Worm (Caenorhabditis elegans) whole organism, mixed stage, embryonic: Measurements from ENCODE around the gene wht-7.
A peak's percentile ranks its signal among the peaks of the same experiment; 100 is the strongest.

ENCODE experiments used
- M03D4.4 ChIP-seq: sonication (generic microtip); optimal IDR thresholded peaks from 2 replicates; lab custom pipeline; 2017; ENCODE audit warnings: mild to moderate bottlenecking, missing genetic modification characterization, missing compliant biosample characterization
- bed-3 ChIP-seq: fragments of 200-800 bp; sonication (Bioruptor generic); optimal IDR thresholded peaks from 3 replicates; lab custom pipeline; 2018; ENCODE audit warnings: mild to moderate bottlenecking, missing genetic modification characterization, moderate library complexity, missing compliant biosample characterization
- blmp-1 ChIP-seq: fragments of 150-350 bp; optimal IDR thresholded peaks from 2 replicates; lab custom pipeline; 2014; ENCODE audit warnings: missing biosample characterization, missing genetic modification characterization
- ceh-39 ChIP-seq: fragments of 150-350 bp; optimal IDR thresholded peaks from 2 replicates; lab custom pipeline; 2014; ENCODE audit warnings: missing biosample characterization, missing genetic modification characterization
- ceh-43 ChIP-seq: fragments of 200-800 bp; sonication (Bioruptor generic); optimal IDR thresholded peaks from 2 replicates; lab custom pipeline; 2018; ENCODE audit warnings: mild to moderate bottlenecking, missing genetic modification characterization, moderate library complexity, missing compliant biosample characterization
- ceh-83 ChIP-seq: fragments of 200-800 bp; sonication (Bioruptor generic); optimal IDR thresholded peaks from 2 replicates; lab custom pipeline; 2018; ENCODE audit warnings: mild to moderate bottlenecking, missing genetic modification characterization, missing compliant biosample characterization
- ces-1 ChIP-seq: fragments of 150-350 bp; optimal IDR thresholded peaks from 2 replicates; lab custom pipeline; 2014; ENCODE audit warnings: missing biosample characterization, missing genetic modification reagents, missing genetic modification characterization
- cnd-1 ChIP-seq: fragments of 200-800 bp; sonication (Bioruptor generic); optimal IDR thresholded peaks from 2 replicates; lab custom pipeline; 2018; ENCODE audit warnings: mild to moderate bottlenecking, missing genetic modification characterization, missing compliant biosample characterization
- drap-1 ChIP-seq: fragments of 200-800 bp; sonication (Bioruptor generic); optimal IDR thresholded peaks from 3 replicates; lab custom pipeline; 2018; ENCODE audit warnings: mild to moderate bottlenecking, missing genetic modification characterization, missing compliant biosample characterization
- elt-1 ChIP-seq: sonication (generic microtip); optimal IDR thresholded peaks from 2 replicates; lab custom pipeline; 2017; ENCODE audit warnings: missing genetic modification characterization, mild to moderate bottlenecking, missing compliant biosample characterization, antibody characterized with exemption, moderate library complexity, borderline replicate concordance; ENCODE audit not compliant: insufficient read depth
- hlh-1 ChIP-seq: fragments of 150-350 bp; optimal IDR thresholded peaks from 2 replicates; lab custom pipeline; 2014; ENCODE audit warnings: missing biosample characterization, missing genetic modification reagents, missing genetic modification characterization
- lsy-2 ChIP-seq: fragments of 150-350 bp; optimal IDR thresholded peaks from 2 replicates; lab custom pipeline; 2014; ENCODE audit warnings: missing biosample characterization, missing genetic modification characterization
- mab-5 ChIP-seq: fragments of 150-350 bp; optimal IDR thresholded peaks from 2 replicates; lab custom pipeline; 2014; ENCODE audit warnings: missing biosample characterization, missing genetic modification characterization
- mls-2 ChIP-seq: sonication (generic microtip); optimal IDR thresholded peaks from 2 replicates; lab custom pipeline; 2016; ENCODE audit warnings: mild to moderate bottlenecking, missing genetic modification characterization, moderate library complexity, missing compliant biosample characterization
- nhr-12 ChIP-seq: fragments of 150-350 bp; optimal IDR thresholded peaks from 2 replicates; lab custom pipeline; 2014; ENCODE audit warnings: missing biosample characterization, missing genetic modification characterization
- nhr-2 ChIP-seq: fragments of 150-350 bp; optimal IDR thresholded peaks from 2 replicates; lab custom pipeline; 2014; ENCODE audit warnings: missing biosample characterization, missing genetic modification characterization
- nhr-237 ChIP-seq: fragments of 150-350 bp; optimal IDR thresholded peaks from 2 replicates; lab custom pipeline; 2014; ENCODE audit warnings: missing biosample characterization, missing genetic modification characterization
- nhr-28 ChIP-seq: fragments of 150-350 bp; optimal IDR thresholded peaks from 2 replicates; lab custom pipeline; 2014; ENCODE audit warnings: missing biosample characterization, missing genetic modification characterization
- nhr-76 ChIP-seq: sonication (generic microtip); optimal IDR thresholded peaks from 2 replicates; lab custom pipeline; 2017; ENCODE audit warnings: missing biosample characterization, missing genetic modification characterization
- pha-4 ChIP-seq: fragments of 150-350 bp; optimal IDR thresholded peaks from 2 replicates; lab custom pipeline; 2018; ENCODE audit warnings: missing biosample characterization, missing genetic modification reagents, missing genetic modification characterization
- sem-2 ChIP-seq: fragments of 200-800 bp; sonication (Bioruptor generic); optimal IDR thresholded peaks from 2 replicates; lab custom pipeline; 2018; ENCODE audit warnings: mild to moderate bottlenecking, missing genetic modification characterization, missing compliant biosample characterization
- snpc-4 ChIP-seq: fragments of 150-350 bp; optimal IDR thresholded peaks from 2 replicates; lab custom pipeline; 2014; ENCODE audit warnings: missing biosample characterization, missing genetic modification characterization
- sptf-1 ChIP-seq: sonication (generic microtip); optimal IDR thresholded peaks from 2 replicates; lab custom pipeline; 2017; ENCODE audit warnings: mild to moderate bottlenecking, missing genetic modification characterization, moderate library complexity, missing compliant biosample characterization
- tbx-8 ChIP-seq: fragments of 200-800 bp; sonication (Bioruptor generic); optimal IDR thresholded peaks from 2 replicates; lab custom pipeline; 2018; ENCODE audit warnings: mild to moderate bottlenecking, missing genetic modification characterization, moderate library complexity, missing compliant biosample characterization
- unc-120 ChIP-seq: sonication (generic microtip); optimal IDR thresholded peaks from 2 replicates; lab custom pipeline; 2017; ENCODE audit warnings: missing genetic modification characterization, missing compliant biosample characterization; ENCODE audit not compliant: poor library complexity, severe bottlenecking
- unc-39 ChIP-seq: fragments of 150-350 bp; optimal IDR thresholded peaks from 2 replicates; lab custom pipeline; 2014; ENCODE audit warnings: missing biosample characterization, missing genetic modification characterization
- unc-62 ChIP-seq: fragments of 150-350 bp; optimal IDR thresholded peaks from 2 replicates; lab custom pipeline; 2014; ENCODE audit warnings: missing biosample characterization, missing genetic modification reagents, missing genetic modification characterization
- zip-8 ChIP-seq: fragments of 150-350 bp; optimal IDR thresholded peaks from 2 replicates; lab custom pipeline; 2014; ENCODE audit warnings: missing biosample characterization, missing genetic modification characterization

Gene wht-7

DNA sequence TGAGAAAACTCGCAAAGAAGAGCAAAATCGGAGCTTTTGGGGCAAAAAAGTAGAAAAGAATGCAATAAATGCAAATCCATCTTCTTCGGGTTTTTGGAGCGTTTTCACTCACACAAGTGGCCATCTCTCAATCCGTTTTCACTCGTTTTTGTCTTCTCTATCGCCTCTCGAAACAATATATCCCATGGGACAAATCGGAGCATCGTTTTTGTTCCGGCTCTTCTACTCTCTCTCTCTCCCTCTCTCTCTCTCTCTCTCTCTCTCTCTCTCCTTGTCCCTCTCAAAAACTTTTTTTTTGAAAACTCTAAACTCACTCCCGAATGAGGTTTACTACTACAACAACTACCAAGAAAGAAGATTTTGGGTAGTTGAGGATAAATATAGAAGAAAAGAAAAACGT lies 7.9 kb downstream of the wht-7 start:
- TF ChIP-seq snpc-4, result no peak
- TF ChIP-seq nhr-2 (tag; lab: Kevin White, UChicago), result no peak
- TF ChIP-seq blmp-1 (tag; lab: Kevin White, UChicago), result no peak
- TF ChIP-seq unc-39 (tag; lab: Kevin White, UChicago), result no peak
- no peak for TF ChIP-seq sem-2 (GFP tag; lab: Kevin White, UChicago)
- TF ChIP-seq lsy-2 (tag; lab: Kevin White, UChicago), result no peak
- TF ChIP-seq elt-1 (tag; lab: Kevin White, UChicago), result no peak
- no peak for TF ChIP-seq unc-120 (tag; lab: Kevin White, UChicago)
- TF ChIP-seq nhr-237, result no peak

DNA sequence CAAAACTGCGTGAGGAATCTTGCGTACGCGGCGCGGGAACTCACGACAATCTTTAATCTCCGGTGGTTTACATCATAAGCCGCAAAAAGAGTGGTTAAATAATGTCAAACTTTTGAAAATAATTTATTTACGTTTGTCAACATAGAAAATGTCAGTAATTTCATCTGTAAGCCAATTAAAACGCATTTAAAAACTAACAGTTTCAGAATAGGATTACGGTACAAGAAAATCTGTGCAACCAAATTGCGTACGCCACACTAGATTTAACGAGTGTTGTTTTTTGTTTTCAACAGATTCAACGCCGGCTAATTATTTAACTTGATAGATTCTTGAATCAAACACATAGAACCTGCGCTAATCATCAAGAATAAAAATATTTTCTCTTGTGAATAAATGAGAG lies 8.6 kb downstream of the wht-7 start:
- TF ChIP-seq unc-39 (tag; lab: Kevin White, UChicago) (no peak), nhr-2 (tag; lab: Kevin White, UChicago) (no peak), bed-3 (GFP tag; lab: Kevin White, UChicago) (no peak)

DNA sequence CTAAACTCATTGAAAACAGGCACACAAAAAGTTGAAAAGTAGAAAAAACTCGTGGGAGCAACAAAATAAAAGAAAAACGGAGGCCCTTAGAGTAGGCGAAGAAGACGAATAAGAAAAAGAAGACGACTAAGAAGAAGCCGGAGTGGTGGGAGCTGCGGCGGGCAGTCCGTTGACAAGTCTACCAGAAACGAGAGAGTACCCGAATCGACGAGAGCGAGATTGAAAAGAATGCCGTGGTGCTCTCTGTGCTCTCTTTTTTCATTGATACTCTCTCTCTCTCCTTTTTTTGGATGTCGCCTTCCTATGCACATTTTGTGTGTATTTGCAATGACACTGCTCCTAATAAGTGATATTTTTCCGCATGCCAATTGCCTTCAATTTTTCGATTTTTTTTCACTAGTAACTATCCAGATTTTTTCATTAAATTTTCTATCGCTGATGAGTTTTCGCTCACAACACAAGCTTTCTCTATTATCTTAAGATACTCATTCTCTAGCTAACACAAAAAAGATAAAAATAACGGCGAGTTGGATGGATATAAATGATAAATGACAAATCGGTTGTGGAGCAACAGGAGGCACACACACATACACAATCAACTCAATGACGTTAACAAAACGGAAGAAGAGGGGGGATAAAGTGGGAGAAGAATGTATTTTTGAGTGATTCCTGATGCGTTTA lies 9.3 kb downstream of the wht-7 start:
- TF ChIP-seq ceh-83 (GFP tag; lab: Kevin White, UChicago) (no peak), unc-120 (tag; lab: Kevin White, UChicago) (peak; percentile 12), ces-1 (GFP tag; lab: Kevin White, UChicago) (peak; percentile 30)

DNA sequence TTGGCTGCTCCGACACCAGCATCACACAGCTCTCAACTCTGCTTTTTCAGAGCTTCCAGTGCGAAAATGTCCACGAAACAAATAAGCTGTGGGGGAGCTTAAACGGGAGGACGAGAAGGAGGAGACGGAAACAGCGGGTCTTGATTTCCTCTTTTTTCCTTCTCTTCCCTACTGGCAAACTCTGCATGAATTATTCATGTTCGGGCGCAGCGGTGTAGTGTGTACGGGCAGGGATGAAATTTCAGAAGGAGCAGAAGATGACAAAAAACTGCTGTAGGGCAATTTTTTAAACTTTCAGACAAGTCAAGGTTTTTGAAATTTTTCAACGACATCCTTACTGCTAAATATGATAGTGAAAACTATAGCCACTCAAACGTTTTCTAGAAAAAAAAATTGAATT lies 10.1 kb downstream of the wht-7 start:
- TF ChIP-seq blmp-1 (tag; lab: Kevin White, UChicago) (no peak), tbx-8 (GFP tag; lab: Kevin White, UChicago) (no peak), ceh-39 (tag; lab: Kevin White, UChicago) (no peak), unc-120 (tag; lab: Kevin White, UChicago) (no peak), drap-1 (GFP tag; lab: Kevin White, UChicago) (no peak), ceh-43 (GFP tag; lab: Kevin White, UChicago) (no peak), sem-2 (GFP tag; lab: Kevin White, UChicago) (no peak), sptf-1 (tag; lab: Kevin White, UChicago) (no peak), nhr-28 (no peak), nhr-76 (tag; lab: Kevin White, UChicago) (no peak), mab-5 (tag; lab: Kevin White, UChicago) (no peak), hlh-1 (tag; lab: Kevin White, UChicago) (no peak), mls-2 (no peak), lsy-2 (tag; lab: Kevin White, UChicago) (no peak), nhr-237 (no peak), ces-1 (GFP tag; lab: Kevin White, UChicago) (no peak), pha-4 (tag; lab: Kevin White, UChicago) (no peak), nhr-12 (no peak), M03D4.4 (tag; lab: Kevin White, UChicago) (no peak), cnd-1 (tag; lab: Kevin White, UChicago) (no peak)

DNA sequence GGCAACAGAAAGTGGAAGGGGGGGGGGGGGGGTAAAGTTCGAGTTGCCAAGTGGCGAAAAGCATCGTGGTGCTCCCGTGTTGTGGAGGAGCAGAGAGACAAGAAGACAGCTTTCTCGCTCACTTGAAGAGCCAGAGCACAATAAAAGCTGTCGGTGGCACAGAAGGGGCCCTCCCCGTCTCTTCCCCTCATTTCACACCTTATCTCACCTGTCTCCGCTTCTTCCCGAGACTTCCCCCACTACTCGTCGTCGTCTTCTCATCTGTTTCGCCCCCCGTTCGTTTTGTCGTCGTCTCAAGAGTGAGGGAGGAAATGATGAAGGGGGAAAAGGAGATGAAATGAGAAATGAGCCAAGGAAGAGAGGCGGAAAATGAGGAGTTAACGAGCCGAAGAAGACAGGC lies 10.9 kb downstream of the wht-7 start:
- peak; percentile 43 for TF ChIP-seq M03D4.4 (tag; lab: Kevin White, UChicago)
- TF ChIP-seq ces-1 (GFP tag; lab: Kevin White, UChicago), result peak; percentile 21
- peak; percentile 4 for TF ChIP-seq mls-2
- no peak for TF ChIP-seq lsy-2 (tag; lab: Kevin White, UChicago)
- no peak for TF ChIP-seq drap-1 (GFP tag; lab: Kevin White, UChicago)
- peak; percentile 72 for TF ChIP-seq hlh-1 (tag; lab: Kevin White, UChicago)
- no peak for TF ChIP-seq nhr-237
- TF ChIP-seq nhr-28, result no peak
- no peak for TF ChIP-seq blmp-1 (tag; lab: Kevin White, UChicago)
- peak; percentile 91 for TF ChIP-seq unc-120 (tag; lab: Kevin White, UChicago)
- TF ChIP-seq zip-8 (tag; lab: Kevin White, UChicago), result no peak
- TF ChIP-seq cnd-1 (tag; lab: Kevin White, UChicago), result peak; percentile 15
- TF ChIP-seq unc-62, result peak; percentile 86
- peak; percentile 2 for TF ChIP-seq sptf-1 (tag; lab: Kevin White, UChicago)
- TF ChIP-seq, all 35 proteins: peak for 8
